Worm (Caenorhabditis elegans): ENCODE results near the gene H34I24.1.

- no peak for TF ChIP-seq lin-15B (tag; optimal IDR thresholded peaks at IDR 0.05)
- TF ChIP-seq mdl-1 (tag; optimal IDR thresholded peaks at IDR 0.05), result no peak
- TF ChIP-seq elt-3 (tag; optimal IDR thresholded peaks at IDR 0.05), result no peak
- no peak for TF ChIP-seq R02D3.7 (tag; optimal IDR thresholded peaks at IDR 0.05)
- TF ChIP-seq fkh-10 (GFP tag; optimal IDR thresholded peaks at IDR 0.05), result no peak
- no peak for TF ChIP-seq unc-62 (GFP tag; optimal IDR thresholded peaks at IDR 0.05)
Measured at ce11 chrIII:2870228-2870627, 23.4 kb downstream of the H34I24.1 start.

All from whole organism, L3 larva.